Worm (Caenorhabditis elegans) whole organism, early embryonic: Measurements from ENCODE around the gene frm-8.

ENCODE experiments used
- ama-1 ChIP-seq: fragments of 150-350 bp; optimal IDR thresholded peaks from 2 replicates; lab custom pipeline; 2014
- flt-1 ChIP-seq: fragments of 200-800 bp; sonication (Bioruptor generic); IDR thresholded peaks from 2 replicates; pipeline ENCODE4 v1.3.6; 2022; ENCODE audit warnings: missing genetic modification characterization, missing compliant biosample characterization

DNA sequence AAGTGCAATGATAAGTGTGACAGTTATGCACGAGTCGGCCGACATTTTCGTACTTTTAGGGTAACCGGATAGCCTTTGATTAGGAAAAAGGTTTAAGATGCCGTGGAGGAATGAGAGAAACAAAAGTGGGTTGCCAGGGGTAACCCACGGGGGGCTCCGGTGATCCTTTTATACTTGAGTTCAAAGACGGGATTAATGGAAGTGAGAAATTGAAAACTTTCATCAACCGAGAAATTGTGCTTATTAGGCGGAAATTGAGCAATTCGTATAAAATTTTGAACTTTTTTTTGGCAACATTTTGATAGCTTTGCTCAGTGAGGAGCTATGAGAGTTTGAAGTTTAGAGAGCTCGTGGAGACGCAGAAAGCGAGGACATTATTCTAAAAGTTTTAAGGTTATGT is 36.6 kb upstream of the frm-8 start, which contains the start of gene Y53G8AM.4:
- no peak for TF ChIP-seq ama-1 (lab: Kevin White, UChicago)
- no peak for TF ChIP-seq flt-1 (GFP tag; lab: Robert Waterston, UW)
